Fruit fly (Drosophila melanogaster) whole organism, embryonic: Measurements from ENCODE around the gene CG43999.
A peak's percentile ranks its signal among the peaks of the same experiment; 100 is the strongest.

Source experiments
- Atf-2 ChIP-seq: fragments of 200-800 bp; sonication (Bioruptor generic); optimal IDR thresholded peaks from 2 replicates; lab custom pipeline; 2016; ENCODE audit warnings: missing biosample characterization, missing genetic modification characterization
- C15 ChIP-seq: fragments of 200-800 bp; sonication (Bioruptor generic); IDR thresholded peaks from 3 replicates; pipeline ENCODE4 v1.3.6; 2022; ENCODE audit warnings: missing biosample characterization, missing genetic modification characterization
- CG10979 ChIP-seq: fragments of 200-800 bp; sonication (Bioruptor generic); optimal IDR thresholded peaks from 2 replicates; lab custom pipeline; 2018; ENCODE audit warnings: missing biosample characterization, mild to moderate bottlenecking, missing genetic modification characterization, moderate library complexity
- CG11247 ChIP-seq: fragments of 200-800 bp; sonication (Bioruptor generic); IDR thresholded peaks from 2 replicates; pipeline ENCODE4 v1.3.6; 2022; ENCODE audit warnings: missing biosample characterization, missing genetic modification characterization
- CG14860 ChIP-seq: fragments of 200-800 bp; sonication (Bioruptor generic); IDR thresholded peaks from 3 replicates; pipeline ENCODE4 v1.3.6; 2022; ENCODE audit warnings: missing biosample characterization, missing genetic modification characterization; ENCODE audit not compliant: partially characterized antibody
- CG15601 ChIP-seq: fragments of 200-800 bp; sonication (Bioruptor generic); optimal IDR thresholded peaks from 3 replicates; lab custom pipeline; 2019; ENCODE audit warnings: missing biosample characterization, mild to moderate bottlenecking, missing genetic modification characterization, moderate library complexity
- CG1602 ChIP-seq: fragments of 200-800 bp; sonication (Bioruptor generic); optimal IDR thresholded peaks from 3 replicates; lab custom pipeline; 2016; ENCODE audit warnings: missing biosample characterization, missing genetic modification characterization
- CG17568 ChIP-seq: fragments of 200-800 bp; sonication (Bioruptor generic); optimal IDR thresholded peaks from 2 replicates; lab custom pipeline; 2018; ENCODE audit warnings: missing biosample characterization, mild to moderate bottlenecking, missing genetic modification characterization, moderate library complexity
- CG18262 ChIP-seq: fragments of 200-800 bp; optimal IDR thresholded peaks from 3 replicates; lab custom pipeline; 2019; ENCODE audit warnings: missing biosample characterization, mild to moderate bottlenecking, missing genetic modification characterization, moderate library complexity
- CG30431 ChIP-seq: fragments of 200-800 bp; sonication (Bioruptor generic); optimal IDR thresholded peaks from 2 replicates; lab custom pipeline; 2017; ENCODE audit warnings: missing biosample characterization, missing genetic modification characterization
- CG32767 ChIP-seq: fragments of 200-800 bp; sonication (Bioruptor generic); IDR thresholded peaks from 2 replicates; pipeline ENCODE4 v1.3.6; 2022; ENCODE audit warnings: missing biosample characterization, missing genetic modification characterization
- CG32772 ChIP-seq: fragments of 200-800 bp; sonication (Bioruptor generic); IDR thresholded peaks from 2 replicates; pipeline ENCODE4 v1.3.6; 2022; ENCODE audit warnings: missing biosample characterization, missing genetic modification characterization
- CG6765 ChIP-seq: fragments of 200-800 bp; sonication (Bioruptor generic); optimal IDR thresholded peaks from 3 replicates; lab custom pipeline; 2017; ENCODE audit warnings: missing biosample characterization, mild to moderate bottlenecking, missing genetic modification characterization
- CG7357 ChIP-seq: fragments of 200-800 bp; sonication (Bioruptor generic); IDR thresholded peaks from 3 replicates; pipeline ENCODE4 v1.3.6; 2022; ENCODE audit warnings: missing biosample characterization, missing genetic modification characterization
- CG8478 ChIP-seq: fragments of >200 bp; optimal IDR thresholded peaks from 2 replicates; lab custom pipeline; 2018
- CG8765 ChIP-seq: fragments of 200-800 bp; sonication (Bioruptor generic); IDR thresholded peaks from 2 replicates; pipeline ENCODE4 v1.3.6; 2022; ENCODE audit warnings: missing biosample characterization, missing genetic modification characterization
- CG9876 ChIP-seq: fragments of 200-800 bp; sonication (Bioruptor generic); optimal IDR thresholded peaks from 2 replicates; lab custom pipeline; 2016; ENCODE audit warnings: missing biosample characterization, missing genetic modification characterization
- Chrac-16 ChIP-seq: fragments of 200-800 bp; sonication (Bioruptor generic); optimal IDR thresholded peaks from 3 replicates; lab custom pipeline; 2016; ENCODE audit warnings: missing biosample characterization, missing genetic modification characterization
- Dfd ChIP-seq, 2 experiments: fragments of >200 bp; optimal IDR thresholded peaks; 2 replicates each; lab custom pipeline; 2017; ENCODE audit warnings: missing biosample characterization in 2 of 2, missing genetic modification characterization in 2 of 2
- Dp ChIP-seq: fragments of 200-800 bp; sonication (Bioruptor generic); optimal IDR thresholded peaks from 2 replicates; lab custom pipeline; 2018; ENCODE audit warnings: missing biosample characterization, mild to moderate bottlenecking, missing genetic modification characterization, moderate library complexity
- HHEX ChIP-seq: fragments of 200-800 bp; sonication (Bioruptor generic); optimal IDR thresholded peaks from 3 replicates; lab custom pipeline; 2017; ENCODE audit warnings: missing biosample characterization, mild to moderate bottlenecking, missing genetic modification characterization, missing genetic modification reagents
- MTF-1 ChIP-seq: fragments of 200-800 bp; sonication (Bioruptor generic); optimal IDR thresholded peaks from 2 replicates; lab custom pipeline; 2018; ENCODE audit warnings: missing biosample characterization, mild to moderate bottlenecking, missing genetic modification characterization, borderline replicate concordance
- Med ChIP-seq: fragments of 200-800 bp; sonication (Bioruptor generic); peaks from one replicate; lab custom pipeline; 2016; ENCODE audit warnings: missing biosample characterization, missing genetic modification characterization, mild to moderate bottlenecking, inconsistent platforms, moderate library complexity
- Rfx ChIP-seq: fragments of 200-800 bp; sonication (Bioruptor generic); IDR thresholded peaks from 2 replicates; pipeline ENCODE4 v1.3.6; 2022; ENCODE audit warnings: missing biosample characterization, missing genetic modification characterization
- TFAM ChIP-seq: fragments of 200-800 bp; sonication (Bioruptor generic); optimal IDR thresholded peaks from 2 replicates; lab custom pipeline; 2017; ENCODE audit warnings: missing biosample characterization, missing genetic modification characterization, inconsistent platforms
- cg ChIP-seq: fragments of 200-800 bp; sonication (Bioruptor generic); optimal IDR thresholded peaks from 3 replicates; lab custom pipeline; 2019; ENCODE audit warnings: missing biosample characterization, mild to moderate bottlenecking, missing genetic modification characterization, moderate library complexity
- chm ChIP-seq: fragments of 200-800 bp; sonication (Bioruptor generic); IDR thresholded peaks from 2 replicates; pipeline ENCODE4 v1.3.6; 2022; ENCODE audit warnings: missing biosample characterization, missing genetic modification characterization
- crc ChIP-seq: fragments of 200-800 bp; sonication (Bioruptor generic); optimal IDR thresholded peaks from 2 replicates; lab custom pipeline; 2016; ENCODE audit warnings: missing biosample characterization, missing genetic modification characterization
- dm ChIP-seq: fragments of 200-800 bp; sonication (Bioruptor generic); optimal IDR thresholded peaks from 3 replicates; lab custom pipeline; 2016; ENCODE audit warnings: missing biosample characterization, missing genetic modification characterization
- dpn ChIP-seq, 2 experiments: fragments of 200-800 bp; sonication (Bioruptor generic); optimal IDR thresholded peaks; 3 replicates each; lab custom pipeline; 2016; ENCODE audit warnings: missing biosample characterization in 2 of 2, missing genetic modification characterization in 2 of 2
- dysf ChIP-seq: fragments of 200-800 bp; sonication (Bioruptor generic); IDR thresholded peaks from 3 replicates; pipeline ENCODE4 v1.3.6; 2022; ENCODE audit warnings: missing biosample characterization, missing genetic modification characterization
- ems ChIP-seq: fragments of 200-800 bp; sonication (Bioruptor generic); optimal IDR thresholded peaks from 3 replicates; lab custom pipeline; 2016; ENCODE audit warnings: missing biosample characterization, missing genetic modification characterization
- gsb-n ChIP-seq: fragments of 200-800 bp; sonication (Bioruptor generic); optimal IDR thresholded peaks from 3 replicates; lab custom pipeline; 2018; ENCODE audit warnings: missing biosample characterization, mild to moderate bottlenecking, missing genetic modification characterization
- hth ChIP-seq: fragments of >200 bp; optimal IDR thresholded peaks from 2 replicates; lab custom pipeline; 2017; ENCODE audit warnings: inconsistent platforms
- kah ChIP-seq: fragments of 200-800 bp; sonication (Bioruptor generic); optimal IDR thresholded peaks from 2 replicates; lab custom pipeline; 2018; ENCODE audit warnings: missing biosample characterization, mild to moderate bottlenecking, missing genetic modification characterization
- klu ChIP-seq: fragments of 200-800 bp; sonication (Bioruptor generic); IDR thresholded peaks from 2 replicates; pipeline ENCODE4 v1.3.6; 2022; ENCODE audit warnings: missing biosample characterization, missing genetic modification characterization
- lov ChIP-seq, 2 experiments: fragments of 200-800 bp in 1 of 2; fragments of >200 bp in 1 of 2; sonication (Bioruptor generic) in 1 of 2; IDR thresholded peaks in 1 of 2; optimal IDR thresholded peaks in 1 of 2; 2 replicates in 1 of 2; 3 replicates in 1 of 2; pipeline versions ENCODE4 v1.3.6 to Lab custom; 2017 to 2022; ENCODE audit warnings: missing biosample characterization in 1 of 2, missing genetic modification characterization in 1 of 2
- peb ChIP-seq: fragments of 200-800 bp; sonication (Bioruptor generic); IDR thresholded peaks from 2 replicates; pipeline ENCODE4 v1.3.6; 2022; ENCODE audit warnings: missing biosample characterization, missing genetic modification characterization
- prd ChIP-seq, 3 experiments: fragments of >200 bp in 2 of 3; fragments of 200-800 bp in 1 of 3; sonication (Bioruptor generic) in 1 of 3; optimal IDR thresholded peaks in 2 of 3; IDR thresholded peaks in 1 of 3; 2 replicates in 2 of 3; 3 replicates in 1 of 3; pipeline versions ENCODE4 v1.3.6 to Lab custom; 2017 to 2022; ENCODE audit warnings: missing biosample characterization in 1 of 3, missing genetic modification characterization in 1 of 3
- pum ChIP-seq: fragments of 200-800 bp; sonication (Bioruptor generic); optimal IDR thresholded peaks from 2 replicates; lab custom pipeline; 2016; ENCODE audit warnings: missing biosample characterization, missing genetic modification characterization
- schlank ChIP-seq: fragments of 200-800 bp; sonication (Bioruptor generic); optimal IDR thresholded peaks from 2 replicates; lab custom pipeline; 2018; ENCODE audit warnings: missing biosample characterization, mild to moderate bottlenecking, missing genetic modification characterization
- sima ChIP-seq: fragments of 200-800 bp; sonication (Bioruptor generic); optimal IDR thresholded peaks from 2 replicates; lab custom pipeline; 2016; ENCODE audit warnings: missing biosample characterization, missing genetic modification characterization
- sug ChIP-seq: fragments of 200-800 bp; optimal IDR thresholded peaks from 2 replicates; lab custom pipeline; 2019; ENCODE audit warnings: missing biosample characterization, mild to moderate bottlenecking, missing genetic modification characterization, moderate library complexity
- twi ChIP-seq: fragments of 200-800 bp; optimal IDR thresholded peaks from 2 replicates; lab custom pipeline; 2019; ENCODE audit warnings: missing biosample characterization, mild to moderate bottlenecking, missing genetic modification characterization, moderate library complexity
- vfl ChIP-seq: fragments of 200-800 bp; sonication (Bioruptor generic); optimal IDR thresholded peaks from 2 replicates; lab custom pipeline; 2016; ENCODE audit warnings: missing biosample characterization, missing genetic modification characterization
- wor ChIP-seq: fragments of 200-800 bp; sonication (Bioruptor generic); IDR thresholded peaks from 2 replicates; pipeline ENCODE4 v1.3.6; 2022; ENCODE audit warnings: missing biosample characterization, missing genetic modification characterization

Gene CG43999

dm6 chr3R:23921701-23922501 lies 6.9 kb downstream of the CG43999 start (continued):
- no peak for TF ChIP-seq Atf-2 (GFP tag; lab: Kevin White, UChicago)
- TF ChIP-seq klu (GFP tag; lab: Robert Waterston, UW): peak; percentile 58; the same call in 1 of the 2 replicates
- TF ChIP-seq lov (optimal IDR thresholded peaks at IDR 0.05; lab: Kevin White, UChicago): no peak
- TF ChIP-seq lov (GFP tag; IDR thresholded peaks at IDR 0.05; lab: Robert Waterston, UW): peak; percentile 4; the same call in 1 of the 3 replicates
- no peak for TF ChIP-seq Chrac-16
- no peak for TF ChIP-seq TFAM
- 0 out of 2 replicates have a peak, but pooled peaks have one; percentile 7 for TF ChIP-seq CG32772 (GFP tag; lab: Robert Waterston, UW)
- TF ChIP-seq CG1602 (GFP tag; lab: Kevin White, UChicago): no peak
- no peak for TF ChIP-seq C15 (GFP tag; lab: Robert Waterston, UW)
- TF ChIP-seq CG7357: no peak
- peak; percentile 26 for TF ChIP-seq MTF-1 (GFP tag; lab: Kevin White, UChicago)
- TF ChIP-seq CG15601 (tag; lab: Kevin White, UChicago): no peak
- TF ChIP-seq CG9876: no peak
- peak; percentile 27 for TF ChIP-seq CG10979 (tag; lab: Kevin White, UChicago)
- TF ChIP-seq peb (GFP tag; lab: Robert Waterston, UW): 0 out of 2 replicates have a peak, but pooled peaks have one; percentile 22
- TF ChIP-seq twi (tag; lab: Kevin White, UChicago): peak; percentile 15
- no peak for TF ChIP-seq gsb-n (tag; lab: Kevin White, UChicago)

- no peak for TF ChIP-seq Dp (GFP tag; lab: Kevin White, UChicago)
- TF ChIP-seq schlank (tag; lab: Kevin White, UChicago): peak; percentile 82
- TF ChIP-seq CG18262 (tag; lab: Kevin White, UChicago): no peak
- no peak for TF ChIP-seq CG17568 (GFP tag; lab: Kevin White, UChicago)
- TF ChIP-seq sug (tag; lab: Kevin White, UChicago): peak; percentile 70
- TF ChIP-seq CG6765 (GFP tag; lab: Kevin White, UChicago): peak; percentile 40
- no peak for TF ChIP-seq CG8478 (lab: Kevin White, UChicago)
- peak; percentile 95 for TF ChIP-seq Med (GFP tag; lab: Kevin White, UChicago)
- TF ChIP-seq ems: peak; percentile 7
- TF ChIP-seq HHEX: no peak
- peak; percentile 8 for TF ChIP-seq crc (GFP tag; lab: Kevin White, UChicago)
- no peak for TF ChIP-seq kah (GFP tag; lab: Kevin White, UChicago)
- TF ChIP-seq CG14860 (GFP tag; lab: Robert Waterston, UW): no peak
- no peak for TF ChIP-seq wor (GFP tag; lab: Robert Waterston, UW)
- TF ChIP-seq CG11247 (GFP tag; lab: Robert Waterston, UW): peak; percentile 66
- no peak for TF ChIP-seq prd (optimal IDR thresholded peaks at IDR 0.05; lab: Kevin White, UChicago)
- TF ChIP-seq prd (GFP tag; IDR thresholded peaks at IDR 0.05; lab: Robert Waterston, UW): 0 out of 3 replicates have a peak, but pooled peaks have one; percentile 49
- no peak for TF ChIP-seq cg (GFP tag; lab: Kevin White, UChicago)
- TF ChIP-seq CG32767 (GFP tag; lab: Robert Waterston, UW): 0 out of 2 replicates have a peak, but pooled peaks have one; percentile 11
- TF ChIP-seq chm (GFP tag; lab: Robert Waterston, UW): peak; percentile 73; the same call in 1 of the 2 replicates
- TF ChIP-seq dm (GFP tag; lab: Kevin White, UChicago): no peak
- TF ChIP-seq MTF-1 (GFP tag; lab: Kevin White, UChicago): no peak
- TF ChIP-seq pum (GFP tag; lab: Kevin White, UChicago): peak; percentile 24
- TF ChIP-seq Rfx (GFP tag; lab: Robert Waterston, UW): peak; percentile 90
- TF ChIP-seq CG32772 (GFP tag; lab: Robert Waterston, UW): 0 out of 2 replicates have a peak, but pooled peaks have one; percentile 10
- TF ChIP-seq CG8765: no peak; the same call in 1 of the 2 replicates
- no peak for TF ChIP-seq sima (GFP tag; lab: Kevin White, UChicago)
- TF ChIP-seq hth (lab: Kevin White, UChicago): no peak
- TF ChIP-seq dysf (GFP tag; lab: Robert Waterston, UW): peak; percentile 75
- TF ChIP-seq vfl (GFP tag; lab: Kevin White, UChicago): no peak
- TF ChIP-seq Dfd (GFP tag; optimal IDR thresholded peaks at IDR 0.05; lab: Kevin White, UChicago): no peak
- TF ChIP-seq CG30431 (GFP tag; lab: Kevin White, UChicago): no peak
- TF ChIP-seq dpn (GFP tag; optimal IDR thresholded peaks at IDR 0.05; lab: Kevin White, UChicago): peak in 1 of 2 experiments; percentile 25
These were observed 7.8 kb downstream of the CG43999 start for dm6 chr3R:23920874-23921539.
